Worm (Caenorhabditis elegans) whole organism, dauer: ENCODE results near the gene his-42.

Source experiments
- unc-62 ChIP-seq: sonication (generic microtip); optimal IDR thresholded peaks from 2 replicates; lab custom pipeline; 2017; ENCODE audit warnings: missing biosample characterization, missing genetic modification reagents, missing genetic modification characterization

Gene his-42

DNA sequence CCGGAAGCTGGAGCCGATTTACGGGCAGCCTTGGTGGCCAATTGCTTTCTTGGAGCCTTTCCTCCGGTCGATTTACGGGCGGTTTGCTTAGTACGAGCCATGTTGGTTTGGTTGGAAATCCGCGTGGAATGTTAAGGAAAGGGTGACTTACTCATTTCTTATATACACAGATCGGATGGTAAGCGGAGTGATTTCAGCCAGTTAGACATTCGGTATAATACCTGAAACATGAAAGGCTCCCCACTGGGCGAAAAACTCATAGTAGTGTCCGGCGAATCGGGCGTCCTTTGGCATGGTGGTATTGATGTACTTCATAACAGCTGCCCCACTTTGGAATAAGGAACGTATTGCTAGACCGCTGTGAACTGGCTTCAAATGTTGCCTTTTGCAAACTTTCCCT is at the start of gene his-42:
Gene his-42 (minus strand): TSS at position 101 of the 400 bp plus-strand sequence.
- no peak for TF ChIP-seq unc-62 (GFP tag; lab: Kevin White, UChicago)

- TF ChIP-seq unc-62 (GFP tag; lab: Kevin White, UChicago) = no peak
Observed at ce11 chrII:13877994-13878393, 49.5 kb upstream of the his-42 start.

DNA sequence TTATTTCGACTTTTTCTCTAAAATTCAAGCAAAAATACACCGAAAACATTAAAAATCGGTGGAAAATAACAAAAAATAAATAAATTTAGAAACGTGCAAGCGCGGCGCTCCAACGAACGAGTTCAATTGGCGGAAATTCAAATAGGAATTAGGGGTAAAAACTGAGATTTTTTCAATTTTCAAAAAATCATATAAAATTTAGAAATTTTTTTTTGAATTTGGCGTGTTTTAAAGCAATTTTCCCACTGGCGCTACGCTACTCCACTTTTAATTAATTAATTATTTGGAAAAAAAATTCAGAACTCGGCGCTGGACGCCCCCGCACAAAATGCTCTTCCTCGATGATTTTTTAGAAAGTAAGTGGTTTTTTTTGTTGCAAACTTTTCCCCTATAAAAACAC is 47.2 kb upstream of the his-42 start, which contains the start of gene ing-3:
Gene ing-3 (plus strand): TSS at position 301 of the 400 bp plus-strand sequence.
- no peak for TF ChIP-seq unc-62 (GFP tag; lab: Kevin White, UChicago)

DNA sequence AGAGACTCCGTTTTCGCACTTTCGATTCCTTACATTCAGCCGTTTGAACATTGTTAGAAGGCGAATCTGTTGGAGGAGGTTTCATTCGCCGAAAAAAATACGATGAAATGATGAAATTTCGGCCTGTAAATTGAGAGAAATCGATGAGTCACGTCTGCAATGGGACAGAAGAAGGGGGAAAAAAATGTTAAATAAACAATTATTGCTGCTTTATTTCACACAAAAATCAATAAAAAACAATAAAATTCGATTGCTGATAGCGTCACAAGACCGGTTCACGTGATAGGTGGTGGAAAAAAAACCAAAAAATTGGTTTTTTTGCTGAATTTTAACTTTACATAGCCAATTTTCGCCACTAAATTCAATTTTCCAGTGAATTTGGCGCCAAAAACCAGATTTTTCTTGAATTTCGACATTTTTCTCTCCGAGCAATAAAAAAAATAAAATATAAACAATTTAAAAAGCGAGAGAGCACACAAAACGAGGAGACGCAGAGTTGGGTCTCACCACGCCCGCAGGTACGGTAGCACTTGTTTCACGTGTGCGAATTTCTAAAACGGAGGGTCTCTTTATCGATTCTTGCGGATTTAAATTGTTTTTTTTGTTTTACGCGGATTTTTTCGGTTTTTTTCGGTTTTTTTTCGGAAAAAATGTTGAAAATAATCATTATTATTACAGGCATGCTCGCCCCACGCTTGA is 43.8 kb upstream of the his-42 start, which contains the start of the genes cup-14 and ndub-8:
Gene cup-14 (minus strand): TSS at position 51 of the 699 bp plus-strand sequence.
Gene ndub-8 (plus strand): TSS at position 679 of the 699 bp plus-strand sequence.
- TF ChIP-seq unc-62 (GFP tag; lab: Kevin White, UChicago) = no peak

- TF ChIP-seq unc-62 (GFP tag; lab: Kevin White, UChicago) = no peak
Observed at ce11 chrII:13862453-13862852, 34.0 kb upstream of the his-42 start.

DNA sequence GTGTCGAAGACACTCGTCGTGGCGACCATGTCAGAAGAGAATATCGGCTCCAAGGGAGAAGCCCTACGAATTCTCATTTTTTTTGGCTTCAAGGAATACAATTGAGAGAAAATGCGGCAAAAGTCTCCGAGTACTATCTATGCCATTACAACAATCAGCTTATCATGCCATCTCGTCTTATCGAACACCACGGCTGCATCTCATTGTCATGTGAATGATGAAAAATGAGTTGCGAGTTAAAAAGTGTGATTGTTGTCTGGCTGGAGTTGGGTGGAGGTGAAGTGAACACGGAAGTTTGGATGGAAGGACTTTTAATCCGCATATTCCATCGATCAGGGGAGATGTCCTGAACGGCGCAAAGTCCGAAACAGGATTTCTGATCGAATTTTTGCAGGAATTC is 32.4 kb upstream of the his-42 start:
- no peak for TF ChIP-seq unc-62 (GFP tag; lab: Kevin White, UChicago)

DNA sequence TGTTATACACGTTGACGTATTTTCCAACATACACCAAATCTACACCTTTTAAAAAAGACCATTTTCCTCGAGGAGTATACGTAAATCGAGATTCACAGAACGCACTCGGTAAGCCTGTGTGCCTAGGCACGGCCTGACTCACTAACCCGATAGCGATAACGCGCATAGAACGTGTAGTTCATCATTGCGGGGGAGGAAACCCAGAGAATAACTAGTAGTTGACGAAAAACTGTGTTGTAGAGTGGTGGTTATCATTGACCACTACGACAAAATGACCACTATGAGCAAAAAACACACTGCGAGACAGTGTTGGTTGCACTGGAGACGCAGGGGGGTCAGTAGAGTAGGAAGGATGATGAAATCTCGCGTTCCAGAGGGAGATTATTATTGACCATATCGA is 31.4 kb upstream of the his-42 start:
- TF ChIP-seq unc-62 (GFP tag; lab: Kevin White, UChicago) = no peak

DNA sequence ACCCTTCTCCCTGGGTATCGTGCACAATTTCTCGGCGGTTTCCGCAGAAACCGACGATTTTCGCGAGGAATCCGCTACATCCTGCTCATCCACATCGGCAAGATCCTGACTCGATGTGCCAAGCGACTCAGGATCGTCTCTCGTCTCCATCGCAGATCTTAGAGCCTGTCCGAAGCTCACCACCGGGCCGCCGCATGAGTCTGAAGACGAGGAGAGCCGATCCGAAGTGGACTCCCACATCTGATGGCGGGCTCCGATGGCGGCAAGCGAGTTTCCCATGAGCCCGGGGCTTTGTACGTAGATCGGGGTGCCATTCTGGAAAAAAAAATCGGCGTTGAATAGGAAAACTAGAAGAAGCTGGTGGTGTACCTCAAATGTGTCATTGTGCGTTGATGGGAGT is 29.9 kb upstream of the his-42 start:
- no peak for TF ChIP-seq unc-62 (GFP tag; lab: Kevin White, UChicago)

DNA sequence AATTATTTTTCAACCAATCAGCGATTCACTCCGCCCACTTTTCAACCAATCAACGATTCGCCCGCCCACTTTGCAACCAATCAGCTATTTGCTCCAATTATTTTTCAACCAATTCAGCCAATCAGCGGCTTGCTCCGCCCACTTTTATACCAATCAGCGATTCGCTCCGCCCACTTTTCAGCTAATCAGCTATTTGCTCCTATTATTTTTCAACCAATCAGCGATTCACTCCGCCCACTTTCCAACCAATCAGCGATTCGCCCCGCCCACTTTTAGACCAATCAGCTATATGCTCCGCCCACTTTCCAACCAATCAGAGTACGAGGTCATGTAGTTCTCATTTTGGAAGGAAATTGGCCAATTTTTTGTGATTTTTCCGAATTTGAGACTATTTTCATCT is 26.9 kb upstream of the his-42 start:
- no peak for TF ChIP-seq unc-62 (GFP tag; lab: Kevin White, UChicago)

DNA sequence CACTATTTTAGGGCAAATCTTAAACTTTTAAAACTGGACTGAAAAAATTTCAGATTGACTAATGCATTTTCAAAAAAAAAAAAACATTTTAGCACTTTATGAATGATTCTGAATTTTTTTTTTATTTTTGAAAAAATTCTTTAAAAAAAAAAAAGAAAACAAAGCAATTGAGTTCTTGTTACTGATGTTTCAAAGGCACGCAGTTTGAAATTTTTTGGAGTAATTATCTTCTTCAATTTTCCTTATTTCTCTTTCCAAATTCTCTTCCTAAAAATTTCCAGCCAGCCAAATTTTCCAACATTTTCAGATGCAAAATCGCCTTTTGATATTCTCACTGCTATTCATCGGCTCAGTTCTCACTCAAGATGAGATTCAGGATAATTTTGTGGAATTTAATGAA is 23.5 kb upstream of the his-42 start, which contains the start of gene F08G2.8:
Gene F08G2.8 (plus strand): TSS at position 301 of the 400 bp plus-strand sequence.
- no peak for TF ChIP-seq unc-62 (GFP tag; lab: Kevin White, UChicago)

ce11 chrII:13847366-13847765 is 18.9 kb upstream of the his-42 start:
- no peak for TF ChIP-seq unc-62 (GFP tag; lab: Kevin White, UChicago)

ce11 chrII:13846018-13846417 is 17.5 kb upstream of the his-42 start:
- no peak for TF ChIP-seq unc-62 (GFP tag; lab: Kevin White, UChicago)

DNA sequence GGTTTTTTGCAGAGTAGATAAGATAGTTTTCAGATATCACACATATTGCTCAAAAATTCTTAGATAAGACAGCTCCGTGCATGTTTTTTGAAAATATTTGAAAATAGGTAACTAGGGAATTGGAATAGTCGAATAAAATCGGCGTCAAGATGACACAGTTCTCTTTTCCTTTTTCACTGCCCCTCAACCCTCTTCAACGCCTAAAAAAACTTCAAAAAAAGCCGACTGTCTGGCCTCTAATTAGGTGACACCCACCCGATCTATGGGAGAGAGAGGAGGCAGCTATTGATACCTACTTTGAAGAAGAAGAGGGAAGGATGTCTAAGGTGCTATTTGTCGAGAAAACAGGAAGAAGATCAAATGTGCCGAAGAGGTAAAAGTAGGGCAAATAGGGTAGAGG is 13.8 kb upstream of the his-42 start:
- no peak for TF ChIP-seq unc-62 (GFP tag; lab: Kevin White, UChicago)

DNA sequence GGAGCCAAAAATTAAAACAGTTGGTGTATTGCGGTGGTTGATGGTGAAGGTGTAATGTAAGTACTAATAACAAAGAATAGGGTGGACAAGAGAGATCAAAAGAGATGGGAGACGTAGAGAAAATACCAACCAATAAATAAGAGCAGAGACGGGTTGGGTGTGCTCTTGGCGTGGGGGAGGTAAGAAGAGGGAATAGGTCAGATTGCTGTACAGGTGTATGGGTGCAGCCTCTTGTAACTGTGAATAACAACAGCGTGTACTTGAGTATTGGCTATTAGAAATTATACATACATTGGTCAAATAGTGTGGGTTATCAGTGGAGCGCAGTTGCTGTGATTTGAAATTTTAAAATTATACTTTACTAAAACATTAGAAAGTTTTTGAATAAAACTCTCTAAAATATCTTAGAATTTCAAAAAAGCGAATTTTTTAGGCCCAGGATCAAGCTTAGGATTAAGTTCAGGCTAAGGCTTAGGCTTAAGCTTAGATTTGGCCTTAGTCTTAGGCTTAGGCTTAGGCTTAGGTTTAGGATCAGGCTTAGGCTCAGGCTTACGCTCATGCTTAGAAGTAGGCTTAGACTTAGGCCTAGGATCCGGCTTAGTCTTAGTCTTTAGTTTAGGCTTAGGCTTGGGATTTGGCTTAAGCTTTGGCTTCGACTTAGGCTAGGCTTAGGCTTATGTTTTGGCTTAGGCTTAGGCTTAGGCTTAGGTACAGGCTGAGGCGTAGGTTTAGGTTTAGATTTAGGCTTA is 12.8 kb upstream of the his-42 start, which contains the start of gene F08G2.7:
Gene F08G2.7 (minus strand): TSS at position 51 of the 749 bp plus-strand sequence.
- no peak for TF ChIP-seq unc-62 (GFP tag; lab: Kevin White, UChicago)

- no peak for TF ChIP-seq unc-62 (GFP tag; lab: Kevin White, UChicago)
Observed at ce11 chrII:13839454-13839853, 11.0 kb upstream of the his-42 start.

ce11 chrII:13838403-13838802 is 9.9 kb upstream of the his-42 start:
- TF ChIP-seq unc-62 (GFP tag; lab: Kevin White, UChicago) = no peak
